Fruit fly (Drosophila melanogaster): ENCODE results near the gene Eip74EF.

DNA sequence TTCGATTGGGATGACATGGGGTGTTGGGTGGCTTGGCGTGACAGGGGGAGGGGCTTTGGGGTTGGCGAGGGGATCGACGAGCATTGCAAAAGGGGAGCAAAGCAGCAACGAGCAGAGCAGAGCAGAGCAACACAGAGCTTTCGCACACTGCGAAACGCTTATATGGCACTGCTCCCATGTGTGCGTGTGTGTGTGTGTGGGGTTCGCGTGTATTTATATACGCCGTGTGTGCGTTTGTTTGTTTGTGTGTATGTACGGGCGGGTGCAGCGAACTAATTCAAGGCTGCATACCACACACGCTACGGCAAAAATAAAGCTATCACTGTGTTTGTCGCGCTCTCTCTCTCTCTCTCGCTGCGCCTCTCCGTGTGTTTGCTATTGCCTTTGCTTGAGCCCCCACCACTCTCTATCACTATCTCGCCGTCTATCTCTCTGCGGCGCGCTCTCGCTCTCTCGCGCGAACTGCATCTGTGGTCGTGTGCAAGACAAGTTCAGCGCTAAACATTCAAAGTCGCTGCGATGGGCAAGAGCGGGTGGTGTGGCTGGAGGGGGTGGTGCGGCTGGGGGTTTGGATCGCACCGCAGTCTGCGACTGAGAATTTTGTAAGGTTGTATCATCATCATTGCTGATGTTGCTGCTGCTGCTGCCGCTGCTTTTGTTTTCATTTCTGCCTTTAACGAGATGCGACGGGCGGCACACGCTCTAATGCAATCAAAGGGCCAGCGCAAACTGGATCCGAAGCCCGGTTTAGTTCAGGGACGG lies 28.5 kb downstream of the Eip74EF start:
- TF ChIP-seq Pif1A (GFP tag; optimal IDR thresholded peaks at IDR 0.05) (no peak), Snoo (tag; optimal IDR thresholded peaks at IDR 0.05) (peak; percentile 23), CG4496 (GFP tag; IDR thresholded peaks at IDR 0.05) (peak; percentile 68; the same call in 2 of the 3 replicates), CG32121 (GFP tag; IDR thresholded peaks at IDR 0.05) (peak; percentile 66; the same call in 1 of the 2 replicates), fd96Ca (GFP tag; IDR thresholded peaks at IDR 0.05) (peak; percentile 54; the same call in 1 of the 3 replicates), CG14655 (GFP tag; optimal IDR thresholded peaks at IDR 0.05) (no peak), CG9948 (tag; optimal IDR thresholded peaks at IDR 0.05) (no peak)
